Fruit fly (Drosophila melanogaster): ENCODE results near the gene Cep164.

DNA sequence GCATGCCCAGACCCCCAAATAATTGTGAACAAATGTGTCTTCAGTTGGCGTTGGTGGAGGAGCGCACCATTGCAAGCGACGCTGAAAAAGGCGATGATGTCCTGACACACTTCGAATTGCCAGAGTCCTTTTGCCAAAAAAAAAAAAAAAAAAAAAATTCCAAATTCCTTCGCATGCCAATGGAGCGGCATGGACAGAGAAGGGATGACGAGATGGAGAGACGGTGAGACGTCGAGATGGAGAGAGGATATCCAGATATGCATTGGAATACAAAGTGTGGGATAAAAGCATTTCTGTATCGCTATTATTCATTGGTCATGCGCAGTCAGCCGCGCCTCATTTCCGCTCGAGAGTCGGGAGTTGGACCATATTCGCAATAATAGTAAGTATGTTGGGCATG is 11.2 kb downstream of the Cep164 start:
- TF ChIP-seq CG10348 (GFP tag; IDR thresholded peaks at IDR 0.05) (no peak), EcR (GFP tag; optimal IDR thresholded peaks at IDR 0.05) (no peak), CG15710 (tag; optimal IDR thresholded peaks at IDR 0.05) (no peak), CG13204 (GFP tag; optimal IDR thresholded peaks at IDR 0.05) (no peak), CG17806 (tag; optimal IDR thresholded peaks at IDR 0.05) (no peak), CG4496 (GFP tag; IDR thresholded peaks at IDR 0.05) (no peak), rn (GFP tag; IDR thresholded peaks at IDR 0.05) (no peak), fd96Ca (GFP tag; IDR thresholded peaks at IDR 0.05) (no peak)

Measured in whole organism, pupa.